Worm (Caenorhabditis elegans) whole organism, L3 larva: Measurements from ENCODE around the gene gmeb-2.
A peak's percentile ranks its signal among the peaks of the same experiment; 100 is the strongest.

Experiments
- ZK546.5 ChIP-seq: sonication (generic microtip); optimal IDR thresholded peaks from 2 replicates; lab custom pipeline; 2017; ENCODE audit warnings: missing biosample characterization, missing genetic modification characterization
- ceh-82 ChIP-seq: fragments of 150-350 bp; optimal IDR thresholded peaks from 2 replicates; lab custom pipeline; 2014; ENCODE audit warnings: missing biosample characterization, missing genetic modification characterization
- egl-27 ChIP-seq: sonication (generic microtip); optimal IDR thresholded peaks from 4 replicates; lab custom pipeline; 2017; ENCODE audit warnings: missing biosample characterization, missing genetic modification reagents, missing genetic modification characterization
- eor-1 ChIP-seq, 2 experiments: fragments of 150-350 bp; optimal IDR thresholded peaks; 2 replicates each; lab custom pipeline; 2014 to 2018; ENCODE audit warnings: missing biosample characterization in 2 of 2, missing genetic modification characterization in 2 of 2
- fkh-10 ChIP-seq: sonication (generic microtip); optimal IDR thresholded peaks from 2 replicates; lab custom pipeline; 2017; ENCODE audit warnings: missing biosample characterization, missing genetic modification reagents, missing genetic modification characterization
- mml-1 ChIP-seq: fragments of 150-350 bp; sonication (generic microtip); optimal IDR thresholded peaks from 3 replicates; lab custom pipeline; 2014; ENCODE audit warnings: missing biosample characterization, missing genetic modification characterization
- nhr-237 ChIP-seq: fragments of 150-350 bp; optimal IDR thresholded peaks from 2 replicates; lab custom pipeline; 2014; ENCODE audit warnings: missing biosample characterization, missing genetic modification characterization
- nhr-76 ChIP-seq: fragments of 150-350 bp; sonication (generic microtip); optimal IDR thresholded peaks from 5 replicates; lab custom pipeline; 2014; ENCODE audit warnings: missing biosample characterization, missing genetic modification characterization
- pha-4 ChIP-seq: fragments of 150-350 bp; optimal IDR thresholded peaks from 2 replicates; lab custom pipeline; 2014; ENCODE audit warnings: missing biosample characterization, missing genetic modification reagents, missing genetic modification characterization
- pqm-1 ChIP-seq: fragments of 150-350 bp; optimal IDR thresholded peaks from 2 replicates; lab custom pipeline; 2017; ENCODE audit warnings: missing biosample characterization, missing genetic modification characterization, inconsistent platforms
- unc-62 ChIP-seq: fragments of 150-350 bp; sonication (generic microtip); optimal IDR thresholded peaks from 4 replicates; lab custom pipeline; 2014; ENCODE audit warnings: missing biosample characterization, missing genetic modification reagents, missing genetic modification characterization
- ztf-11 ChIP-seq: fragments of 150-350 bp; optimal IDR thresholded peaks from 2 replicates; lab custom pipeline; 2014; ENCODE audit warnings: missing biosample characterization, missing genetic modification characterization

DNA sequence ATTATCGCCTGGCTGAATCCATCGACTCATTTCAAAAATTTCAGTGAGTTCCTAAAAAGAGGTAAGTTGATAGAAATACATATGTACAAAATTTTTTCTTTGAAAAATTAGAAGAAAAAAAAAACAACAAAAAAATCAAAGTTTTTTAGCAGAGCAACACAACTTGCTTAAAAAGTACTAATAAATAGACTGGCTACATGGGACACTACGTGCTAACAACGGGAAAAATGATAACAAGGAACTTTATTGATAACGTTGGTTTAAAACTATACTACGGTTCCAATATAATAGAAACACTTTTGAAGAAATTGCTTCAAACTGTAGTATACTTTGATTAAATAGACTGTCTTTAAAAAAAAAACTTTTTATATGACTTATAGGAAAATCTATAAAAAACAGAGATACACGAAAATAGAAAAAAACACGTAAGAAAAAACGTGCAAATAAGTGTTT lies 40.4 kb upstream of the gmeb-2 start, which contains the start of gene acox-1.6:
- TF ChIP-seq egl-27 (tag; lab: Kevin White, UChicago) = no peak
- no peak for TF ChIP-seq ZK546.5
- no peak for TF ChIP-seq ceh-82
- no peak for TF ChIP-seq nhr-76
- TF ChIP-seq pqm-1 = peak; percentile 85
- TF ChIP-seq nhr-237 (tag; lab: Kevin White, UChicago) = no peak
- TF ChIP-seq eor-1 (tag; optimal IDR thresholded peaks at IDR 0.05; lab: Kevin White, UChicago) = no peak
- TF ChIP-seq ztf-11 (tag; lab: Kevin White, UChicago) = no peak
- no peak for TF ChIP-seq unc-62 (GFP tag; lab: Kevin White, UChicago)
- peak; percentile 42 for TF ChIP-seq pha-4 (tag; lab: Kevin White, UChicago)
- no peak for TF ChIP-seq fkh-10 (GFP tag; lab: Kevin White, UChicago)
- no peak for TF ChIP-seq mml-1 (tag; lab: Kevin White, UChicago)
